Fruit fly (Drosophila melanogaster) whole organism, pupa: ENCODE measurements around the gene qtc.

ENCODE experiments used
- CG10348 ChIP-seq: fragments of 200-800 bp; sonication (Bioruptor generic); IDR thresholded peaks from 2 replicates; pipeline ENCODE4 v1.3.6; 2022; ENCODE audit warnings: missing biosample characterization, missing genetic modification characterization
- CG12605 ChIP-seq: fragments of 200-800 bp; sonication (Bioruptor generic); IDR thresholded peaks from 2 replicates; pipeline ENCODE4 v1.3.6; 2022; ENCODE audit warnings: missing biosample characterization, missing genetic modification characterization
- CG13204 ChIP-seq: fragments of 200-800 bp; sonication (Bioruptor generic); optimal IDR thresholded peaks from 2 replicates; lab custom pipeline; 2018; ENCODE audit warnings: missing biosample characterization, mild to moderate bottlenecking, missing genetic modification characterization, moderate library complexity
- CG14655 ChIP-seq: fragments of 200-800 bp; sonication (Bioruptor generic); optimal IDR thresholded peaks from 3 replicates; lab custom pipeline; 2017; ENCODE audit warnings: mild to moderate bottlenecking, missing biosample characterization, missing genetic modification reagents, missing genetic modification characterization
- CG15710 ChIP-seq: fragments of 200-800 bp; sonication (Bioruptor generic); optimal IDR thresholded peaks from 2 replicates; lab custom pipeline; 2018; ENCODE audit warnings: missing biosample characterization, mild to moderate bottlenecking, missing genetic modification characterization, moderate library complexity
- CG32121 ChIP-seq: fragments of 200-800 bp; sonication (Bioruptor generic); IDR thresholded peaks from 2 replicates; pipeline ENCODE4 v1.3.6; 2022; ENCODE audit warnings: missing biosample characterization, missing genetic modification characterization
- CG8301 ChIP-seq: fragments of 200-800 bp; sonication (Bioruptor generic); optimal IDR thresholded peaks from 2 replicates; lab custom pipeline; 2018; ENCODE audit warnings: missing biosample characterization, mild to moderate bottlenecking, missing genetic modification characterization
- CG9948 ChIP-seq: fragments of 200-800 bp; sonication (Bioruptor generic); optimal IDR thresholded peaks from 2 replicates; lab custom pipeline; 2018; ENCODE audit warnings: missing biosample characterization, mild to moderate bottlenecking, missing genetic modification characterization, moderate library complexity
- Ets98B ChIP-seq: fragments of 200-800 bp; sonication (Bioruptor generic); IDR thresholded peaks from 2 replicates; pipeline ENCODE4 v1.3.6; 2022; ENCODE audit warnings: missing biosample characterization, missing genetic modification characterization
- Pif1B ChIP-seq: fragments of 200-800 bp; sonication (Bioruptor generic); optimal IDR thresholded peaks from 3 replicates; lab custom pipeline; 2016; ENCODE audit warnings: missing biosample characterization, missing genetic modification characterization

DNA sequence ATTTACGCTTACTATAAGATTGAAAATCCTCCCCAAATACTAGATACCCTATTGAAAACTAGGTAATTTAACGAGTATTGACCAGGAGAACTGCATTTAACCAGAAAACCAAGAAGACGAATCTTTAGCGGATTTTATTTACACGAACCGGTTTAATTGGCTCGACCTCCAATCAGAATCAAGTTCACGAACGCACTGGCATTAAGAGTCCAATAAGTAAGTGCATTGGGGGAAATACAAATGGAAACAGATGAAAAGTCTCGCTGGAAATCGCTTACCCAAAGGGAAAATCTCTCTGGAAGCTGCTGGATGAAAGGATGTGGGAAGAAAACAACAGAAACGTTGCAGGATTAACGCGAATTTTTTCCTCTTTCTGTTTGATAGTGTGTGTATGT is 32.0 kb downstream of the qtc start:
- no peak for TF ChIP-seq Pif1B (GFP tag; lab: Kevin White, UChicago)
- no peak for TF ChIP-seq CG9948 (tag; lab: Kevin White, UChicago)
- TF ChIP-seq CG8301 (tag; lab: Kevin White, UChicago): no peak
- no peak for TF ChIP-seq CG32121 (GFP tag; lab: Robert Waterston, UW)
- TF ChIP-seq CG15710 (tag; lab: Kevin White, UChicago): no peak
- no peak for TF ChIP-seq Ets98B (GFP tag; lab: Robert Waterston, UW)
- no peak for TF ChIP-seq CG12605 (GFP tag; lab: Robert Waterston, UW)
- no peak for TF ChIP-seq CG10348 (GFP tag; lab: Robert Waterston, UW)
- no peak for TF ChIP-seq CG13204 (GFP tag; lab: Kevin White, UChicago)
- TF ChIP-seq CG14655 (GFP tag; lab: Kevin White, UChicago): no peak
